Worm (Caenorhabditis elegans) whole organism, L4 larva: ENCODE results near the gene clec-161.

Experiments
- F37D6.2 ChIP-seq: sonication (generic microtip); optimal IDR thresholded peaks from 2 replicates; lab custom pipeline; 2016; ENCODE audit warnings: mild to moderate bottlenecking, missing genetic modification characterization, missing compliant biosample characterization
- F44E2.7 ChIP-seq: fragments of 200-800 bp; sonication (Bioruptor generic); IDR thresholded peaks from 2 replicates; pipeline ENCODE4 v2.1.2; 2022; ENCODE audit warnings: missing genetic modification characterization, missing compliant biosample characterization
- R02D3.7 ChIP-seq: fragments of 150-350 bp; sonication (generic microtip); optimal IDR thresholded peaks from 3 replicates; lab custom pipeline; 2014; ENCODE audit warnings: missing biosample characterization, missing genetic modification characterization
- T20F7.1 ChIP-seq: fragments of 200-800 bp; sonication (Bioruptor generic); optimal IDR thresholded peaks from 2 replicates; lab custom pipeline; 2018; ENCODE audit warnings: mild to moderate bottlenecking, missing genetic modification characterization, missing compliant biosample characterization
- aha-1 ChIP-seq: fragments of 150-350 bp; peaks from one replicate; lab custom pipeline; 2014; ENCODE audit warnings: missing biosample characterization, missing genetic modification characterization
- ama-1 ChIP-seq: fragments of 150-350 bp; optimal IDR thresholded peaks from 2 replicates; lab custom pipeline; 2014; ENCODE audit warnings: inconsistent platforms, mixed read lengths
- ceh-62 ChIP-seq: sonication (generic microtip); optimal IDR thresholded peaks from 2 replicates; lab custom pipeline; 2017; ENCODE audit warnings: missing biosample characterization, missing genetic modification characterization
- ceh-82 ChIP-seq: sonication (generic microtip); optimal IDR thresholded peaks from 2 replicates; lab custom pipeline; 2017; ENCODE audit warnings: missing biosample characterization, missing genetic modification characterization
- cey-2 ChIP-seq: sonication (generic microtip); optimal IDR thresholded peaks from 3 replicates; lab custom pipeline; 2017; ENCODE audit warnings: missing genetic modification characterization, mild to moderate bottlenecking, missing compliant biosample characterization, antibody characterized with exemption, borderline replicate concordance; ENCODE audit not compliant: insufficient read depth
- daf-16 ChIP-seq, 3 experiments: sonication (generic microtip); optimal IDR thresholded peaks; 2 replicates each; lab custom pipeline; 2016 to 2017; ENCODE audit warnings: missing genetic modification characterization in 3 of 3, missing genetic modification reagents in 3 of 3, mild to moderate bottlenecking in 2 of 3, missing compliant biosample characterization in 2 of 3, missing biosample characterization in 1 of 3, moderate library complexity in 1 of 3
- dve-1 ChIP-seq: sonication (generic microtip); optimal IDR thresholded peaks from 2 replicates; lab custom pipeline; 2017; ENCODE audit warnings: antibody characterized with exemption, mild to moderate bottlenecking, missing genetic modification characterization, missing compliant biosample characterization; ENCODE audit not compliant: insufficient read depth
- hif-1 ChIP-seq, 2 experiments: sonication (generic microtip); optimal IDR thresholded peaks; 2 replicates each; lab custom pipeline; 2016 to 2017; ENCODE audit warnings: missing compliant biosample characterization in 2 of 2, missing genetic modification characterization in 2 of 2, missing genetic modification reagents in 2 of 2, missing genotype in 2 of 2, mild to moderate bottlenecking in 1 of 2
- hlh-30 ChIP-seq: sonication (generic microtip); optimal IDR thresholded peaks from 2 replicates; lab custom pipeline; 2017; ENCODE audit warnings: antibody characterized with exemption, mild to moderate bottlenecking, missing genetic modification characterization, missing compliant biosample characterization; ENCODE audit not compliant: insufficient read depth
- lim-7 ChIP-seq: fragments of 200-800 bp; sonication (Bioruptor generic); IDR thresholded peaks from 2 replicates; pipeline ENCODE4 v1.3.6; 2022; ENCODE audit warnings: missing genetic modification characterization, missing compliant biosample characterization
- lin-1 ChIP-seq: fragments of 200-800 bp; sonication (Bioruptor generic); IDR thresholded peaks from 2 replicates; pipeline ENCODE4 v1.3.6; 2022; ENCODE audit warnings: missing genetic modification reagents, missing genetic modification characterization, missing compliant biosample characterization
- lin-38 ChIP-seq: fragments of 200-800 bp; sonication (Bioruptor generic); IDR thresholded peaks from 2 replicates; pipeline ENCODE4 v1.3.6; 2022; ENCODE audit warnings: missing genetic modification reagents, missing genetic modification characterization, missing compliant biosample characterization
- madf-9 ChIP-seq: fragments of 200-800 bp; sonication (Bioruptor generic); conservative IDR thresholded peaks from 2 replicates; pipeline ENCODE4 v1.3.6; 2022; ENCODE audit warnings: missing genetic modification reagents, missing genetic modification characterization, missing compliant biosample characterization
- mes-2 ChIP-seq: sonication (generic microtip); optimal IDR thresholded peaks from 2 replicates; lab custom pipeline; 2016; ENCODE audit warnings: missing genotype, mild to moderate bottlenecking, missing genetic modification characterization, missing compliant biosample characterization; ENCODE audit not compliant: poor library complexity, severe bottlenecking
- mxl-2 ChIP-seq: fragments of 200-800 bp; sonication (Bioruptor generic); conservative IDR thresholded peaks from 2 replicates; pipeline ENCODE4 v1.3.6; 2022; ENCODE audit warnings: missing genetic modification reagents, missing genetic modification characterization, missing compliant biosample characterization
- nhr-237 ChIP-seq: sonication (generic microtip); optimal IDR thresholded peaks from 2 replicates; lab custom pipeline; 2017; ENCODE audit warnings: missing biosample characterization, missing genetic modification characterization
- nhr-42 ChIP-seq: fragments of 200-800 bp; sonication (Bioruptor generic); IDR thresholded peaks from 2 replicates; pipeline ENCODE4 v1.3.6; 2022; ENCODE audit warnings: missing genetic modification characterization, missing compliant biosample characterization
- nhr-48 ChIP-seq: sonication (generic microtip); optimal IDR thresholded peaks from 2 replicates; lab custom pipeline; 2016; ENCODE audit warnings: mild to moderate bottlenecking, missing genetic modification characterization, missing compliant biosample characterization
- php-3 ChIP-seq: fragments of 200-800 bp; sonication (Bioruptor generic); IDR thresholded peaks from 2 replicates; pipeline ENCODE4 v1.3.6; 2022; ENCODE audit warnings: missing genetic modification reagents, missing genetic modification characterization, missing compliant biosample characterization
- rbr-2 ChIP-seq: sonication (generic microtip); optimal IDR thresholded peaks from 2 replicates; lab custom pipeline; 2016; ENCODE audit warnings: missing genotype, missing genetic modification characterization, missing compliant biosample characterization
- spr-1 ChIP-seq: sonication (generic microtip); optimal IDR thresholded peaks from 2 replicates; lab custom pipeline; 2016; ENCODE audit warnings: mild to moderate bottlenecking, missing genetic modification characterization, missing compliant biosample characterization
- unc-62 ChIP-seq, 3 experiments: fragments of 150-350 bp in 1 of 3; sonication (generic microtip); optimal IDR thresholded peaks in 2 of 3; peaks in 1 of 3; 1 replicate in 1 of 3; 2 replicates in 2 of 3; lab custom pipeline; 2014 to 2017; ENCODE audit warnings: missing biosample characterization in 3 of 3, missing genetic modification characterization in 3 of 3, missing genetic modification reagents in 3 of 3, missing genotype in 1 of 3
- vab-7 ChIP-seq: fragments of 200-800 bp; sonication (Bioruptor generic); IDR thresholded peaks from 2 replicates; pipeline ENCODE4 v1.3.6; 2022; ENCODE audit warnings: missing genetic modification reagents, missing genetic modification characterization, missing compliant biosample characterization
- zip-11 ChIP-seq: fragments of 200-800 bp; sonication (Bioruptor generic); IDR thresholded peaks from 2 replicates; pipeline ENCODE4 v1.3.6; 2022; ENCODE audit warnings: missing genetic modification characterization, missing compliant biosample characterization
- ztf-7 ChIP-seq: fragments of 150-350 bp; optimal IDR thresholded peaks from 2 replicates; lab custom pipeline; 2014; ENCODE audit warnings: missing biosample characterization, missing genetic modification characterization

Gene clec-161

DNA sequence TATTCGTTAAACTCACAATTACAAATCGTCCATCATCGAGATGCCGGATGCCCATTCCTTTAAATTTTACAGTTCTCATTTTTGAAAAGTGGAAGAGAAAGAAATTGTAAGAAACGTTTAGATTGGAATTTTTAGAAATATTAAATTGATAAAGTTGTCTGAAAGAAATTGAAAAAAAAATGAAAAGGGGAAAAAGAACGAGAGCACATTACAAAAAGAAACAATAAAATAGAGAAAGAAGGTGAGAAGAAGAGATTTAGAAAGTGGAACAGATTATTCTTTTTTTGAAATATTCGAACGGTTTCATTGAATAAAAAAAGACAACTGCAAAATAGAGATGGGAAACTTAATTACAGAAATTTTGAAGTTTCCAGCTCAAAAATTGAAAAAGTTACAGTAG, 47.4 kb downstream of the clec-161 start, which contains the start of gene C48B4.8:
Gene C48B4.8, minus strand, starts transcription at position 101 of the 400 bp plus-strand sequence.
- TF ChIP-seq php-3 (GFP tag; lab: Robert Waterston, UW) (no peak), T20F7.1 (GFP tag; lab: Kevin White, UChicago) (no peak), hif-1 (tag; optimal IDR thresholded peaks at IDR 0.05; lab: Kevin White, UChicago) (no peak), ama-1 (lab: Kevin White, UChicago) (no peak), madf-9 (no peak), vab-7 (GFP tag; lab: Robert Waterston, UW) (no peak), nhr-48 (tag; lab: Kevin White, UChicago) (no peak), F37D6.2 (tag; lab: Kevin White, UChicago) (no peak), aha-1 (no peak), daf-16 (GFP tag; optimal IDR thresholded peaks at IDR 0.05; lab: Kevin White, UChicago) (no peak), daf-16 (tag; optimal IDR thresholded peaks at IDR 0.05; lab: Kevin White, UChicago) (no peak), lin-38 (GFP tag; lab: Robert Waterston, UW) (no peak), spr-1 (tag; lab: Kevin White, UChicago) (no peak), nhr-237 (no peak), unc-62 (GFP tag; optimal IDR thresholded peaks at IDR 0.05 in 1 of 2; lab: Kevin White, UChicago) (no peak), unc-62 (tag; optimal IDR thresholded peaks at IDR 0.05; lab: Kevin White, UChicago) (no peak), mes-2 (no peak), lin-1 (GFP tag; lab: Robert Waterston, UW) (no peak)
- TF ChIP-seq, all 104 proteins: peak for 0

DNA sequence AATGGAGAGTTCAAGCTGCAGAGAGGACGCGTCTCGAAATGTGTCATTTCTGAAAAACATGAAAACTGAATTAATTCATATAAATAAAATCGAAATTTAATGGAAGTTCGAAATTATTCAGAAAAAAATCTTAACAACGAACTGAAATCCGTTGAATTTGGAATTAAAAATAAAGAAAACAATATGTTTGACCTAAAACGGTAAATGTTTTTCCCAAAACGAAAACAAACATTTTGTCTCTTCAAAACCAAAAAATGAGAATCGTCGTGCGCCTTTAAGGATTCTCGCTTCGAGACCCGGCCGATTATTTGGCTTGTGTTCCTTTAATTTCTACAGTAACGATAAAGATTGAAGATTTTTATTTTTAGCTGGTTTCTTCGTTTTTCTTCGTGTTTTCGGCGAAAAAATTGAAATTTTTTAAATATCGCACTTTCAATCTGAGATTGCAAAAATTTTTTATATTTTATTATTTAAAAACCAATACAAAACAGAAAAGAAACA, 49.1 kb downstream of the clec-161 start, which contains the start of gene C48B4.7:
Gene C48B4.7, minus strand, starts transcription at position 51 of the 501 bp plus-strand sequence.
- TF ChIP-seq lin-38 (GFP tag; lab: Robert Waterston, UW) (0 out of 2 replicates have a peak, but pooled peaks have one; percentile 24), lim-7 (no peak)
- TF ChIP-seq, all 104 proteins: peak for 1

DNA sequence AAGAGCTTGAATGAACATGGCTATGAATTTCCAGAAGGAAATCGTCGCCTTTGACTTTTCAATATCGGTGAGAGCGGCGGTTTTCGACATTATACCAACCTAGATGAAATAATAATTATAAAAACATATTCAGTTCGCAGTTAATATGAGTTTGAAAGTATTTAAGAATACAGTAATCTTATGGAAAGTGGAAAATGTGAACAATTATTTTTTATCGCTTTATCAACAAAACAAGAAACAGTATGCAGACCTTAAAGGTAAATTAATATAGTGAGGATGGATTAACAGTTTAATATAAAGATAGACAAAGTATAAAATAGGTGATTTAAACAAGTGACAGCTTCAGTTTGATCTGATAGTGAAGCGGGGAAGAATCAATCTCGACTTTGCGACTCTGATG, 50.1 kb downstream of the clec-161 start, which contains the start of gene C48B4.6:
Gene C48B4.6, minus strand, starts transcription at position 101 of the 400 bp plus-strand sequence.
- no peak for TF ChIP-seq ama-1 (lab: Kevin White, UChicago)
- no peak for TF ChIP-seq mxl-2 (GFP tag; lab: Robert Waterston, UW)
- TF ChIP-seq cey-2 (tag; lab: Kevin White, UChicago), result no peak
- TF ChIP-seq spr-1 (tag; lab: Kevin White, UChicago), result no peak
- no peak for TF ChIP-seq rbr-2 (tag; lab: Kevin White, UChicago)
- TF ChIP-seq hlh-30, result no peak
- no peak for TF ChIP-seq zip-11 (GFP tag; lab: Robert Waterston, UW)
- no peak for TF ChIP-seq ceh-62
- no peak for TF ChIP-seq dve-1 (tag; lab: Kevin White, UChicago)
- no peak for TF ChIP-seq R02D3.7 (tag; lab: Kevin White, UChicago)
- TF ChIP-seq, all 104 proteins: peak for 0

DNA sequence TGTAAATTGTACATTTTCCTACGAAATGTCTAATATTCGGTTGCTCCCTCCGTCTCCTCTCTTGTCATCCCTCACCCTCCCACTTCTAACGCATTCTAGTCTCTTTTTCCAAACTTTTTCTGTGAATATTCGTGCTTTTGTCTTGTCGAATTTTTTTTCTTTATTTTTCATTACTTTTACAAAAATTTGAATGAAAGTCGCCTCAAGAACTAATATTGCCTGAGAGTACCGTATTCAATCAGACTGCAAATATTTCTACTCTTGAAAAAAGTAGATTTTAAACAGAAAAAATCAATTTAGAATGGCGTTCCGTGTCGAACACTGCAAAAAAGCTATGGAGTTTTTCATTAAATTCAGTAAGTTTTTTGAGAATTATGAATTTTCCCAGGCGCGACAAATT, 52.2 kb downstream of the clec-161 start, which contains the start of gene ZK1098.11:
Gene ZK1098.11, plus strand, starts transcription at position 301 of the 400 bp plus-strand sequence.
- TF ChIP-seq nhr-42 (GFP tag; lab: Robert Waterston, UW), result no peak
- no peak for TF ChIP-seq php-3 (GFP tag; lab: Robert Waterston, UW)
- TF ChIP-seq F37D6.2 (tag; lab: Kevin White, UChicago), result no peak
- no peak for TF ChIP-seq ztf-7 (tag; lab: Kevin White, UChicago)
- no peak for TF ChIP-seq F44E2.7 (GFP tag; lab: Robert Waterston, UW)
- TF ChIP-seq rbr-2 (tag; lab: Kevin White, UChicago), result no peak
- no peak for TF ChIP-seq ceh-82
